Fruit fly (Drosophila melanogaster) whole organism, pupa: ENCODE measurements around the gene CG1582.

ENCODE experiments used
- CG10348 ChIP-seq: fragments of 200-800 bp; sonication (Bioruptor generic); IDR thresholded peaks from 2 replicates; pipeline ENCODE4 v1.3.6; 2022; ENCODE audit warnings: missing biosample characterization, missing genetic modification characterization
- CG17806 ChIP-seq: fragments of 200-800 bp; sonication (Bioruptor generic); optimal IDR thresholded peaks from 2 replicates; lab custom pipeline; 2018; ENCODE audit warnings: missing biosample characterization, mild to moderate bottlenecking, missing genetic modification characterization, moderate library complexity
- CG4496 ChIP-seq: fragments of 200-800 bp; sonication (Bioruptor generic); IDR thresholded peaks from 3 replicates; pipeline ENCODE4 v1.3.6; 2022; ENCODE audit warnings: missing biosample characterization, missing genetic modification characterization
- CG8159 ChIP-seq: fragments of 200-800 bp; sonication (Bioruptor generic); optimal IDR thresholded peaks from 3 replicates; lab custom pipeline; 2018; ENCODE audit warnings: missing biosample characterization, mild to moderate bottlenecking, missing genetic modification characterization, moderate library complexity
- CG8301 ChIP-seq: fragments of 200-800 bp; sonication (Bioruptor generic); optimal IDR thresholded peaks from 2 replicates; lab custom pipeline; 2018; ENCODE audit warnings: missing biosample characterization, mild to moderate bottlenecking, missing genetic modification characterization
- CG9948 ChIP-seq: fragments of 200-800 bp; sonication (Bioruptor generic); optimal IDR thresholded peaks from 2 replicates; lab custom pipeline; 2018; ENCODE audit warnings: missing biosample characterization, mild to moderate bottlenecking, missing genetic modification characterization, moderate library complexity
- EcR ChIP-seq: fragments of 200-800 bp; sonication (Bioruptor generic); optimal IDR thresholded peaks from 3 replicates; lab custom pipeline; 2019; ENCODE audit warnings: missing biosample characterization, missing genetic modification characterization, mild to moderate bottlenecking, moderate library complexity, missing genetic modification reagents
- Pif1A ChIP-seq: fragments of 200-800 bp; sonication (Bioruptor generic); optimal IDR thresholded peaks from 3 replicates; lab custom pipeline; 2016; ENCODE audit warnings: missing biosample characterization, missing genetic modification characterization

DNA sequence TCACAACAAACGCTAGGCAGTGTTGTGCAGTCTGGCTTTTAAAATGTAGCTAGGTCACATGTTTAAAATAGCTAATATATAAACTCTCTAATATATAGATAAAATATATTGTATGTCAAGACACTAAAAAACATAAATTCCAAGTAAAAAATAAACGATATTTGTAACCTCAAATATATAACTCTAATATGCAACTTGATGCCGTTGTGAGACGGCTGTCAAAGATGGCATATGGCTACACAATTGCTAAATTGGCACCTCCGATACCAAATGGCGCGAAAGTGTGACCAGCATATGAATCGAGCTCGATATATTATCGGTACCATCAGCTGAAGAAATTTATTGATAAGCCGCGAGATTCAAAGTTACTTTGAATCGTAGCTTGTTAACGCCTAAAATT, at the start of gene CG1582:
- TF ChIP-seq CG10348 (GFP tag; lab: Robert Waterston, UW) (no peak), CG17806 (tag; lab: Kevin White, UChicago) (no peak), CG9948 (tag; lab: Kevin White, UChicago) (no peak), Pif1A (GFP tag; lab: Kevin White, UChicago) (no peak), EcR (GFP tag; lab: Kevin White, UChicago) (no peak), CG4496 (GFP tag; lab: Robert Waterston, UW) (no peak), CG8301 (tag; lab: Kevin White, UChicago) (no peak), CG8159 (tag; lab: Kevin White, UChicago) (peak; percentile 11)
